Worm (Caenorhabditis elegans) whole organism, L1 larva: ENCODE results near the gene ugt-58.

Source experiments
- C16A3.4 ChIP-seq: fragments of 150-350 bp; optimal IDR thresholded peaks from 2 replicates; lab custom pipeline; 2014; ENCODE audit warnings: missing biosample characterization, missing genetic modification characterization
- F16B12.6 ChIP-seq: fragments of 150-350 bp; optimal IDR thresholded peaks from 2 replicates; lab custom pipeline; 2014; ENCODE audit warnings: missing biosample characterization, missing genetic modification characterization
- aha-1 ChIP-seq: fragments of 150-350 bp; optimal IDR thresholded peaks from 2 replicates; lab custom pipeline; 2014; ENCODE audit warnings: missing biosample characterization, missing genetic modification characterization
- ceh-63 ChIP-seq: fragments of 200-800 bp; sonication (Bioruptor generic); optimal IDR thresholded peaks from 2 replicates; lab custom pipeline; 2018; ENCODE audit warnings: mild to moderate bottlenecking, missing genetic modification characterization, missing compliant biosample characterization
- ceh-8 ChIP-seq: fragments of 200-800 bp; sonication (Bioruptor generic); optimal IDR thresholded peaks from 2 replicates; lab custom pipeline; 2018; ENCODE audit warnings: mild to moderate bottlenecking, missing genetic modification characterization, moderate library complexity, missing compliant biosample characterization
- ceh-82 ChIP-seq, 3 experiments: fragments of 150-350 bp in 1 of 3; sonication (generic microtip) in 2 of 3; optimal IDR thresholded peaks; 2 replicates each; lab custom pipeline; 2014 to 2017; ENCODE audit warnings: missing biosample characterization in 3 of 3, missing genetic modification characterization in 3 of 3
- ceh-90 ChIP-seq: sonication (generic microtip); optimal IDR thresholded peaks from 2 replicates; lab custom pipeline; 2016; ENCODE audit warnings: missing genetic modification characterization, missing compliant biosample characterization
- ces-1 ChIP-seq: fragments of 150-350 bp; optimal IDR thresholded peaks from 2 replicates; lab custom pipeline; 2014; ENCODE audit warnings: missing biosample characterization, missing genetic modification reagents, missing genetic modification characterization
- dpl-1 ChIP-seq, 3 experiments: fragments of 150-350 bp in 2 of 3; sonication (generic microtip) in 1 of 3; optimal IDR thresholded peaks; 2 replicates each; lab custom pipeline; 2014 to 2017; ENCODE audit warnings: missing biosample characterization in 3 of 3, missing genetic modification characterization in 3 of 3, missing genetic modification reagents in 3 of 3
- dsc-1 ChIP-seq: sonication (generic microtip); optimal IDR thresholded peaks from 2 replicates; lab custom pipeline; 2016; ENCODE audit warnings: mild to moderate bottlenecking, missing genetic modification characterization, missing compliant biosample characterization
- efl-1 ChIP-seq, 4 experiments: fragments of 150-350 bp; optimal IDR thresholded peaks in 3 of 4; peaks in 1 of 4; 1 replicate in 1 of 4; 2 replicates in 3 of 4; lab custom pipeline; 2014; ENCODE audit warnings: missing biosample characterization in 2 of 4, missing genetic modification characterization in 2 of 4, missing genetic modification reagents in 2 of 4
- egl-13 ChIP-seq: sonication (generic microtip); optimal IDR thresholded peaks from 2 replicates; lab custom pipeline; 2016; ENCODE audit warnings: missing genotype, missing genetic modification reagents, missing genetic modification characterization, missing compliant biosample characterization
- elt-3 ChIP-seq, 6 experiments: fragments of 150-350 bp in 1 of 6; sonication (generic microtip); optimal IDR thresholded peaks; 2 replicates each; lab custom pipeline; 2017 to 2018; ENCODE audit warnings: missing biosample characterization in 6 of 6, missing genetic modification characterization in 6 of 6, inconsistent platforms in 1 of 6
- fkh-4 ChIP-seq: sonication (generic microtip); optimal IDR thresholded peaks from 2 replicates; lab custom pipeline; 2016; ENCODE audit warnings: missing compliant biosample characterization, missing genetic modification characterization, borderline replicate concordance
- fkh-8 ChIP-seq: sonication (generic microtip); optimal IDR thresholded peaks from 2 replicates; lab custom pipeline; 2016; ENCODE audit warnings: mild to moderate bottlenecking, missing genetic modification characterization, missing compliant biosample characterization
- fos-1 ChIP-seq: fragments of 150-350 bp; optimal IDR thresholded peaks from 2 replicates; lab custom pipeline; 2014; ENCODE audit warnings: missing biosample characterization, missing genetic modification characterization
- hlh-17 ChIP-seq: fragments of 200-800 bp; sonication (Bioruptor generic); optimal IDR thresholded peaks from 2 replicates; lab custom pipeline; 2018; ENCODE audit warnings: missing genetic modification characterization, mild to moderate bottlenecking, missing compliant biosample characterization, moderate library complexity, borderline replicate concordance
- irx-1 ChIP-seq: sonication (generic microtip); optimal IDR thresholded peaks from 2 replicates; lab custom pipeline; 2016; ENCODE audit warnings: missing genetic modification characterization, missing compliant biosample characterization
- jun-1 ChIP-seq: fragments of 150-350 bp; optimal IDR thresholded peaks from 2 replicates; lab custom pipeline; 2014; ENCODE audit warnings: missing biosample characterization, missing genetic modification reagents, missing genetic modification characterization
- lin-13 ChIP-seq: fragments of 150-350 bp; optimal IDR thresholded peaks from 2 replicates; lab custom pipeline; 2014; ENCODE audit warnings: missing biosample characterization, missing genetic modification reagents, missing genetic modification characterization
- lin-14 ChIP-seq: fragments of 200-800 bp; sonication (Bioruptor generic); optimal IDR thresholded peaks from 2 replicates; lab custom pipeline; 2018; ENCODE audit warnings: mild to moderate bottlenecking, missing genetic modification characterization, moderate library complexity, missing compliant biosample characterization
- lin-15B ChIP-seq: fragments of 150-350 bp; sonication (generic microtip); optimal IDR thresholded peaks from 3 replicates; lab custom pipeline; 2014; ENCODE audit warnings: missing biosample characterization, missing genetic modification characterization
- lin-35 ChIP-seq, 2 experiments: fragments of 150-350 bp; optimal IDR thresholded peaks; 2 replicates each; lab custom pipeline; 2014; ENCODE audit warnings: missing biosample characterization in 2 of 2, missing genetic modification characterization in 2 of 2, missing genetic modification reagents in 2 of 2
- lsy-2 ChIP-seq, 2 experiments: fragments of 150-350 bp; optimal IDR thresholded peaks; 2 replicates each; lab custom pipeline; 2014; ENCODE audit warnings: missing biosample characterization in 2 of 2, missing genetic modification characterization in 2 of 2
- mab-9 ChIP-seq: fragments of 200-800 bp; sonication (Bioruptor generic); IDR thresholded peaks from 2 replicates; pipeline ENCODE4 v1.3.6; 2022; ENCODE audit warnings: missing genetic modification reagents, missing genetic modification characterization, missing compliant biosample characterization
- mdl-1 ChIP-seq, 2 experiments: fragments of 150-350 bp; optimal IDR thresholded peaks; 2 replicates each; lab custom pipeline; 2014 to 2017; ENCODE audit warnings: missing biosample characterization in 2 of 2, missing genetic modification characterization in 2 of 2, inconsistent platforms in 1 of 2
- mef-2 ChIP-seq: fragments of 150-350 bp; optimal IDR thresholded peaks from 2 replicates; lab custom pipeline; 2014; ENCODE audit warnings: missing biosample characterization, missing genetic modification characterization
- mep-1 ChIP-seq: fragments of 150-350 bp; optimal IDR thresholded peaks from 2 replicates; lab custom pipeline; 2014; ENCODE audit warnings: missing biosample characterization, missing genetic modification characterization
- nhr-12 ChIP-seq: sonication (generic microtip); optimal IDR thresholded peaks from 2 replicates; lab custom pipeline; 2017; ENCODE audit warnings: missing biosample characterization, missing genetic modification characterization
- nhr-19 ChIP-seq: fragments of 200-800 bp; sonication (Bioruptor generic); conservative IDR thresholded peaks from 2 replicates; pipeline ENCODE4 v1.3.6; 2022; ENCODE audit warnings: missing genetic modification characterization, missing compliant biosample characterization
- nhr-237 ChIP-seq: fragments of 150-350 bp; optimal IDR thresholded peaks from 2 replicates; lab custom pipeline; 2014; ENCODE audit warnings: missing biosample characterization, missing genetic modification characterization
- nhr-47 ChIP-seq: sonication (generic microtip); optimal IDR thresholded peaks from 2 replicates; lab custom pipeline; 2016; ENCODE audit warnings: mild to moderate bottlenecking, missing genetic modification characterization, moderate library complexity, missing compliant biosample characterization
- nhr-71 ChIP-seq: sonication (generic microtip); optimal IDR thresholded peaks from 2 replicates; lab custom pipeline; 2016; ENCODE audit warnings: mild to moderate bottlenecking, missing genetic modification characterization, moderate library complexity, missing compliant biosample characterization
- nhr-77 ChIP-seq: fragments of 150-350 bp; optimal IDR thresholded peaks from 2 replicates; lab custom pipeline; 2014; ENCODE audit warnings: missing biosample characterization, missing genetic modification characterization
- nhr-84 ChIP-seq: sonication (generic microtip); optimal IDR thresholded peaks from 2 replicates; lab custom pipeline; 2017; ENCODE audit warnings: missing biosample characterization, missing genetic modification characterization
- nhr-85 ChIP-seq: sonication (generic microtip); peaks from one replicate; lab custom pipeline; 2016; ENCODE audit warnings: missing genetic modification characterization, inconsistent platforms, missing compliant biosample characterization
- nhr-90 ChIP-seq: sonication (generic microtip); optimal IDR thresholded peaks from 2 replicates; lab custom pipeline; 2016; ENCODE audit warnings: mild to moderate bottlenecking, missing genetic modification characterization, missing compliant biosample characterization; ENCODE audit not compliant: poor library complexity
- rnt-1 ChIP-seq: sonication (generic microtip); optimal IDR thresholded peaks from 2 replicates; lab custom pipeline; 2016; ENCODE audit warnings: mild to moderate bottlenecking, missing genetic modification characterization, moderate library complexity, missing compliant biosample characterization
- skn-1 ChIP-seq: fragments of 150-350 bp; optimal IDR thresholded peaks from 2 replicates; lab custom pipeline; 2014; ENCODE audit warnings: missing biosample characterization, missing genetic modification characterization
- snu-23 ChIP-seq: sonication (generic microtip); optimal IDR thresholded peaks from 2 replicates; lab custom pipeline; 2016; ENCODE audit warnings: missing genetic modification characterization, missing compliant biosample characterization
- swsn-7 ChIP-seq: sonication (generic microtip); optimal IDR thresholded peaks from 2 replicates; lab custom pipeline; 2016; ENCODE audit warnings: missing genetic modification characterization, missing compliant biosample characterization
- unc-130 ChIP-seq: fragments of 150-350 bp; optimal IDR thresholded peaks from 2 replicates; lab custom pipeline; 2017; ENCODE audit warnings: missing biosample characterization, missing genetic modification characterization, inconsistent platforms
- unc-86 ChIP-seq: sonication (generic microtip); optimal IDR thresholded peaks from 2 replicates; lab custom pipeline; 2016; ENCODE audit warnings: missing genetic modification characterization, missing compliant biosample characterization
- unc-98 ChIP-seq: fragments of 200-800 bp; sonication (Bioruptor generic); IDR thresholded peaks from 2 replicates; pipeline ENCODE4 v1.3.6; 2022; ENCODE audit warnings: missing genetic modification characterization, missing compliant biosample characterization
- vab-15 ChIP-seq: sonication (generic microtip); optimal IDR thresholded peaks from 2 replicates; lab custom pipeline; 2017; ENCODE audit warnings: missing genotype, mild to moderate bottlenecking, missing genetic modification characterization, missing compliant biosample characterization
- xbp-1 ChIP-seq: sonication (generic microtip); optimal IDR thresholded peaks from 2 replicates; lab custom pipeline; 2016; ENCODE audit warnings: missing genetic modification characterization, missing compliant biosample characterization
- zag-1 ChIP-seq: fragments of 150-350 bp; optimal IDR thresholded peaks from 2 replicates; lab custom pipeline; 2014; ENCODE audit warnings: missing biosample characterization, missing genetic modification characterization
- zip-4 ChIP-seq: fragments of 200-800 bp; sonication (Bioruptor generic); optimal IDR thresholded peaks from 2 replicates; lab custom pipeline; 2018; ENCODE audit warnings: mild to moderate bottlenecking, missing genetic modification characterization, moderate library complexity, missing compliant biosample characterization
- ztf-11 ChIP-seq, 2 experiments: sonication (generic microtip); optimal IDR thresholded peaks; 2 replicates each; lab custom pipeline; 2016 to 2017; ENCODE audit warnings: missing genetic modification characterization in 2 of 2, missing biosample characterization in 1 of 2, missing compliant biosample characterization in 1 of 2
- ztf-4 ChIP-seq: fragments of 150-350 bp; optimal IDR thresholded peaks from 2 replicates; lab custom pipeline; 2014; ENCODE audit warnings: missing biosample characterization, missing genetic modification characterization

ugt-58 gene

DNA sequence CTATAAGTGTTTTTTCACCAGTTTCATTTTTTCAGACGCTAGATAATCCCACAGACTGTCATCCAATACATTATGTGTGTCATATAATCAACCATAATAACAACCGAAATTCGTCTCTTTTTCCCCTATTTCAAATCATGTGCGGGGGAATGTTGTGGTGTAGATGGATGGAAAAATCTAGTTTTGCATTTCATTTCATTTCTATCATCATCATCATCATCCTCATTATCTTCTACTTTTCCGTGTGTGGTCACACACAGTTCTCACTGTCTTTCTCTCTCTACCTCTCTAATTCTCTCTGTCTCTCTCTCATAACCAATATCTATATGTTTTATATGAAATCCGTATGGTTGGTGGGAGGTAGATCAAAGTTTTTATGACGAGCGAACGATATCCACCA lies 13.2 kb downstream of the ugt-58 start (continued):
- TF ChIP-seq nhr-12 (tag; lab: Kevin White, UChicago): no peak
- TF ChIP-seq nhr-19 (GFP tag; lab: Robert Waterston, UW): 0 out of 2 replicates have a peak, but pooled peaks have one; percentile 12
- no peak for TF ChIP-seq ceh-90
- TF ChIP-seq ceh-8 (GFP tag; lab: Kevin White, UChicago): no peak
- no peak for TF ChIP-seq ztf-11 (tag; optimal IDR thresholded peaks at IDR 0.05; lab: Kevin White, UChicago)
- TF ChIP-seq unc-86 (tag; lab: Kevin White, UChicago): no peak
- peak; percentile 67 for TF ChIP-seq lin-14 (GFP tag; lab: Kevin White, UChicago)
- TF ChIP-seq nhr-237 (tag; lab: Kevin White, UChicago): no peak
- TF ChIP-seq ces-1: no peak
- no peak for TF ChIP-seq dsc-1 (tag; lab: Kevin White, UChicago)
- TF ChIP-seq unc-98: no peak
- TF ChIP-seq nhr-90: peak; percentile 51
- TF ChIP-seq mdl-1 (tag; optimal IDR thresholded peaks at IDR 0.05; lab: Kevin White, UChicago): no peak
- TF ChIP-seq irx-1 (tag; lab: Kevin White, UChicago): no peak
- TF ChIP-seq skn-1: no peak
- no peak for TF ChIP-seq vab-15 (tag; lab: Kevin White, UChicago)
- no peak for TF ChIP-seq fos-1 (tag; lab: Kevin White, UChicago)
- TF ChIP-seq mef-2 (tag; lab: Kevin White, UChicago): no peak
- TF ChIP-seq egl-13 (tag; lab: Kevin White, UChicago): no peak
- TF ChIP-seq nhr-85 (tag; lab: Kevin White, UChicago): peak; percentile 80
- no peak for TF ChIP-seq hlh-17 (GFP tag; lab: Kevin White, UChicago)
- TF ChIP-seq fkh-4 (tag; lab: Kevin White, UChicago): no peak
- peak in 1 of 2 experiments; percentile 32 for TF ChIP-seq lsy-2 (tag; optimal IDR thresholded peaks at IDR 0.05; lab: Kevin White, UChicago)
- no peak for TF ChIP-seq aha-1 (tag; lab: Kevin White, UChicago)
- peak; percentile 71 for TF ChIP-seq snu-23 (GFP tag; lab: Kevin White, UChicago)
- TF ChIP-seq nhr-84 (tag; lab: Kevin White, UChicago): no peak
- TF ChIP-seq dpl-1 (GFP tag; optimal IDR thresholded peaks at IDR 0.05; lab: Kevin White, UChicago): no peak
- TF ChIP-seq zag-1: no peak
- no peak for TF ChIP-seq lin-15B (tag; lab: Kevin White, UChicago)
- TF ChIP-seq F16B12.6 (tag; lab: Kevin White, UChicago): no peak
- TF ChIP-seq ztf-4 (tag; lab: Kevin White, UChicago): no peak

DNA sequence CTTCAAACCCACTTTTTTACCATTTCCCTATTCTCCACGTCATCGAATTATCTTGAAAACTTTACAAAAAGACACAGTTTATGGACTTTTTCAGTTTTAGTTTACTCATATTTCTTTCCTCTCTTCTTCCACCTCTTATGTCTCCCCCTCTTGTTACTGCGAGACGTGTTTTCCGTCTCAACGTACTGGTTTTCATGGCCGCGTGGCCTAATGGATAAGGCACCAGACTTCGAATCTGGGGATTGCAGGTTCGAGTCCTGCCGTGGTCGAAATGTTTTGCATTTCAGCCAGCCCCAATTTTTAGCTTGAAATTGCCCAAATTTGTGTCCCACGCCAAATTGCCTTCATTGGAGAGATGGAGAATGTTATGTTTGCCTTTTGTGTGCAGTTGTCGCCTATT lies 20.5 kb downstream of the ugt-58 start:
- TF ChIP-seq efl-1 (optimal IDR thresholded peaks at IDR 0.05; lab: Kevin White, UChicago): peak; percentile 21 to 28
- TF ChIP-seq efl-1 (GFP tag; optimal IDR thresholded peaks at IDR 0.05 in 1 of 2; lab: Kevin White, UChicago): peak; percentile 4 to 95
- no peak for TF ChIP-seq lin-15B (tag; lab: Kevin White, UChicago)
- no peak for TF ChIP-seq ztf-11 (tag; optimal IDR thresholded peaks at IDR 0.05; lab: Kevin White, UChicago)
- peak in 1 of 6 experiments; percentile 17 for TF ChIP-seq elt-3 (tag; optimal IDR thresholded peaks at IDR 0.05; lab: Kevin White, UChicago)
- peak; percentile 11 to 54 for TF ChIP-seq lin-35 (GFP tag; optimal IDR thresholded peaks at IDR 0.05; lab: Kevin White, UChicago)
- TF ChIP-seq mep-1 (tag; lab: Kevin White, UChicago): peak; percentile 36
- TF ChIP-seq jun-1 (tag; lab: Kevin White, UChicago): peak; percentile 6
- TF ChIP-seq zag-1: no peak
- peak; percentile 26 for TF ChIP-seq swsn-7 (tag; lab: Kevin White, UChicago)
- peak; percentile 17 for TF ChIP-seq nhr-77 (tag; lab: Kevin White, UChicago)
- no peak for TF ChIP-seq mab-9 (GFP tag; lab: Robert Waterston, UW)
- TF ChIP-seq mef-2 (tag; lab: Kevin White, UChicago): no peak
- peak; percentile 53 for TF ChIP-seq snu-23 (GFP tag; lab: Kevin White, UChicago)
- no peak for TF ChIP-seq ceh-63 (GFP tag; lab: Kevin White, UChicago)
- peak; percentile 55 for TF ChIP-seq nhr-71 (tag; lab: Kevin White, UChicago)
- peak; percentile 49 for TF ChIP-seq nhr-47
- TF ChIP-seq C16A3.4 (tag; lab: Kevin White, UChicago): peak; percentile 61
- TF ChIP-seq fkh-8: peak; percentile 54
- no peak for TF ChIP-seq zip-4 (GFP tag; lab: Kevin White, UChicago)
- peak; percentile 12 for TF ChIP-seq unc-130 (tag; lab: Kevin White, UChicago)
- TF ChIP-seq dpl-1 (GFP tag; optimal IDR thresholded peaks at IDR 0.05; lab: Kevin White, UChicago): peak in 2 of 3 experiments; percentile 6 to 27
- peak; percentile 25 for TF ChIP-seq xbp-1 (tag; lab: Kevin White, UChicago)
- peak; percentile 56 for TF ChIP-seq rnt-1 (tag; lab: Kevin White, UChicago)
- peak; percentile 6 to 53 for TF ChIP-seq lsy-2 (tag; optimal IDR thresholded peaks at IDR 0.05; lab: Kevin White, UChicago)
- TF ChIP-seq lin-13 (GFP tag; lab: Kevin White, UChicago): peak; percentile 7
- TF ChIP-seq ceh-82 (tag; optimal IDR thresholded peaks at IDR 0.05; lab: Kevin White, UChicago): peak in 1 of 3 experiments; percentile 12
- peak; percentile 86 for TF ChIP-seq nhr-85 (tag; lab: Kevin White, UChicago)
- TF ChIP-seq lin-14 (GFP tag; lab: Kevin White, UChicago): peak; percentile 50
- TF ChIP-seq mdl-1 (tag; optimal IDR thresholded peaks at IDR 0.05; lab: Kevin White, UChicago): peak in 1 of 2 experiments; percentile 13
- peak; percentile 23 for TF ChIP-seq dsc-1 (tag; lab: Kevin White, UChicago)
